Fruit fly (Drosophila melanogaster): ENCODE results near the gene Smyd5.

The Smyd5 gene

dm6 chr3R:21204500-21205167 lies 14.0 kb downstream of the Smyd5 start (continued):
- peak; percentile 32 for TF ChIP-seq CG33557 (GFP tag; optimal IDR thresholded peaks at IDR 0.05)
- TF ChIP-seq kni (GFP tag; optimal IDR thresholded peaks at IDR 0.05), result peak; percentile 35
- TF ChIP-seq gce (GFP tag; IDR thresholded peaks at IDR 0.05), result no peak
- peak; percentile 76 for TF ChIP-seq btn (GFP tag; optimal IDR thresholded peaks at IDR 0.05)
- TF ChIP-seq cg (GFP tag; optimal IDR thresholded peaks at IDR 0.05), result peak; percentile 24
- TF ChIP-seq Antp (GFP tag; optimal IDR thresholded peaks at IDR 0.05), result peak; percentile 78
- TF ChIP-seq lbe (GFP tag; optimal IDR thresholded peaks at IDR 0.05), result no peak
- TF ChIP-seq zen (tag; optimal IDR thresholded peaks at IDR 0.05), result peak; percentile 62
- TF ChIP-seq prd (optimal IDR thresholded peaks at IDR 0.05), result no peak
- peak; percentile 81 for TF ChIP-seq prd (GFP tag; IDR thresholded peaks at IDR 0.05)
- TF ChIP-seq CG6854 (GFP tag; optimal IDR thresholded peaks at IDR 0.05), result peak; percentile 40
- peak in 1 of 2 experiments; percentile 98 for TF ChIP-seq eve (GFP tag; optimal IDR thresholded peaks at IDR 0.05)
- TF ChIP-seq ind (GFP tag; optimal IDR thresholded peaks at IDR 0.05), result peak; percentile 83
- peak; percentile 70 for TF ChIP-seq wek (GFP tag; optimal IDR thresholded peaks at IDR 0.05)
- TF ChIP-seq CG7786 (GFP tag; optimal IDR thresholded peaks at IDR 0.05), result peak; percentile 55
- peak; percentile 86 for TF ChIP-seq oc (tag; optimal IDR thresholded peaks at IDR 0.05)
- peak; percentile 73; the same call in 3 of the 4 replicates for TF ChIP-seq Gug (GFP tag; IDR thresholded peaks at IDR 0.05)
- TF ChIP-seq tgo (GFP tag; IDR thresholded peaks at IDR 0.05), result peak; percentile 77
- TF ChIP-seq Hsf (GFP tag; optimal IDR thresholded peaks at IDR 0.05), result peak; percentile 89
- TF ChIP-seq E2f1 (GFP tag; IDR thresholded peaks at IDR 0.05), result peak; percentile 80
- no peak for TF ChIP-seq BEAF-32 (GFP tag; optimal IDR thresholded peaks at IDR 0.05)
- TF ChIP-seq CG15514 (GFP tag; optimal IDR thresholded peaks at IDR 0.05), result peak; percentile 66
- TF ChIP-seq CG1792 (GFP tag; optimal IDR thresholded peaks at IDR 0.05), result peak; percentile 83
- peak; percentile 76 for TF ChIP-seq CG11695 (GFP tag; IDR thresholded peaks at IDR 0.05)
- TF ChIP-seq Fer3 (tag; optimal IDR thresholded peaks at IDR 0.05), result peak; percentile 50
- peak; percentile 10 for TF ChIP-seq CG17385 (GFP tag; optimal IDR thresholded peaks at IDR 0.05)
- no peak for TF ChIP-seq Dip2 (GFP tag; IDR thresholded peaks at IDR 0.05)
- TF ChIP-seq CG13624 (GFP tag; optimal IDR thresholded peaks at IDR 0.05), result peak; percentile 72
- TF ChIP-seq Camta (GFP tag; optimal IDR thresholded peaks at IDR 0.05), result peak; percentile 88
- TF ChIP-seq CG2116 (GFP tag; optimal IDR thresholded peaks at IDR 0.05), result peak; percentile 51
- peak; percentile 77 for TF ChIP-seq Xrp1 (GFP tag; IDR thresholded peaks at IDR 0.05)
- peak; percentile 87 for TF ChIP-seq CG16863 (GFP tag; optimal IDR thresholded peaks at IDR 0.05)
- peak; percentile 40 for TF ChIP-seq Myb (GFP tag; optimal IDR thresholded peaks at IDR 0.05)
- peak in 1 of 2 experiments; percentile 49 for TF ChIP-seq crp (GFP tag; optimal IDR thresholded peaks at IDR 0.05)
- TF ChIP-seq CG15011 (GFP tag; optimal IDR thresholded peaks at IDR 0.05), result peak; percentile 62
- TF ChIP-seq CG30403 (GFP tag; optimal IDR thresholded peaks at IDR 0.05), result peak; percentile 90
- TF ChIP-seq dimm (GFP tag; IDR thresholded peaks at IDR 0.05), result no peak
- TF ChIP-seq CG18619 (GFP tag; optimal IDR thresholded peaks at IDR 0.05), result peak; percentile 72
- TF ChIP-seq D19B (GFP tag; optimal IDR thresholded peaks at IDR 0.05), result peak; percentile 82
- peak; percentile 46; the same call in 1 of the 2 replicates for TF ChIP-seq CG4404 (GFP tag; IDR thresholded peaks at IDR 0.05)
- peak; percentile 51 for TF ChIP-seq CG16815 (GFP tag; optimal IDR thresholded peaks at IDR 0.05)
- no peak for TF ChIP-seq HLH4C (GFP tag; IDR thresholded peaks at IDR 0.05; ENCODE audit: partially characterized antibody)
- peak; percentile 71 for TF ChIP-seq CG32772 (GFP tag; IDR thresholded peaks at IDR 0.05)
- peak; percentile 89 for TF ChIP-seq CG12219 (GFP tag; optimal IDR thresholded peaks at IDR 0.05)
- peak; percentile 93; the same call in 2 of the 4 replicates for TF ChIP-seq chinmo (GFP tag; IDR thresholded peaks at IDR 0.05; ENCODE audit: partially characterized antibody)
- peak; percentile 88 for TF ChIP-seq CG15601 (tag; optimal IDR thresholded peaks at IDR 0.05)
- TF ChIP-seq CG3995 (GFP tag; optimal IDR thresholded peaks at IDR 0.05), result peak; percentile 18
- TF ChIP-seq mam (GFP tag; optimal IDR thresholded peaks at IDR 0.05), result peak; percentile 70
- TF ChIP-seq Gsc (GFP tag; IDR thresholded peaks at IDR 0.05), result 0 out of 2 replicates have a peak, but pooled peaks have one; percentile 35
